Worm (Caenorhabditis elegans) whole organism, L3 larva: ENCODE measurements around the gene tat-4.

Source experiments
- daf-12 ChIP-seq: fragments of 150-350 bp; optimal IDR thresholded peaks from 2 replicates; lab custom pipeline; 2014; ENCODE audit warnings: missing biosample characterization, missing genetic modification reagents, missing genetic modification characterization
- egl-27 ChIP-seq: sonication (generic microtip); optimal IDR thresholded peaks from 4 replicates; lab custom pipeline; 2017; ENCODE audit warnings: missing biosample characterization, missing genetic modification reagents, missing genetic modification characterization
- fkh-10 ChIP-seq: sonication (generic microtip); optimal IDR thresholded peaks from 2 replicates; lab custom pipeline; 2017; ENCODE audit warnings: missing biosample characterization, missing genetic modification reagents, missing genetic modification characterization
- mdl-1 ChIP-seq: fragments of 150-350 bp; optimal IDR thresholded peaks from 2 replicates; lab custom pipeline; 2014; ENCODE audit warnings: missing biosample characterization, missing genetic modification characterization
- nhr-12 ChIP-seq: fragments of 150-350 bp; optimal IDR thresholded peaks from 2 replicates; lab custom pipeline; 2014; ENCODE audit warnings: missing biosample characterization, missing genetic modification characterization
- nhr-43 ChIP-seq: sonication (generic microtip); optimal IDR thresholded peaks from 2 replicates; lab custom pipeline; 2016; ENCODE audit warnings: mild to moderate bottlenecking, missing genetic modification characterization, missing compliant biosample characterization; ENCODE audit not compliant: poor library complexity, severe bottlenecking
- nhr-77 ChIP-seq: fragments of 150-350 bp; optimal IDR thresholded peaks from 2 replicates; lab custom pipeline; 2014; ENCODE audit warnings: missing biosample characterization, missing genetic modification characterization
- pha-4 ChIP-seq: fragments of 150-350 bp; optimal IDR thresholded peaks from 2 replicates; lab custom pipeline; 2014; ENCODE audit warnings: missing biosample characterization, missing genetic modification reagents, missing genetic modification characterization
- pqm-1 ChIP-seq: fragments of 150-350 bp; optimal IDR thresholded peaks from 2 replicates; lab custom pipeline; 2017; ENCODE audit warnings: missing biosample characterization, missing genetic modification characterization, inconsistent platforms
- sea-2 ChIP-seq: fragments of 150-350 bp; sonication (generic microtip); optimal IDR thresholded peaks from 4 replicates; lab custom pipeline; 2014; ENCODE audit warnings: missing biosample characterization, missing genetic modification reagents, missing genetic modification characterization
- unc-62 ChIP-seq: fragments of 150-350 bp; sonication (generic microtip); optimal IDR thresholded peaks from 4 replicates; lab custom pipeline; 2014; ENCODE audit warnings: missing biosample characterization, missing genetic modification reagents, missing genetic modification characterization
- ztf-11 ChIP-seq: fragments of 150-350 bp; optimal IDR thresholded peaks from 2 replicates; lab custom pipeline; 2014; ENCODE audit warnings: missing biosample characterization, missing genetic modification characterization

ce11 chrII:6260684-6261083 lies 16.6 kb upstream of the tat-4 start, which contains the start of gene nmgp-1:
- TF ChIP-seq nhr-12: no peak
- no peak for TF ChIP-seq daf-12
- TF ChIP-seq pha-4 (tag; lab: Kevin White, UChicago): peak; percentile 54
- TF ChIP-seq mdl-1: no peak
- TF ChIP-seq ztf-11 (tag; lab: Kevin White, UChicago): no peak
- no peak for TF ChIP-seq nhr-43 (tag; lab: Kevin White, UChicago)
- TF ChIP-seq pqm-1 (tag; lab: Kevin White, UChicago): no peak
- no peak for TF ChIP-seq sea-2 (GFP tag; lab: Kevin White, UChicago)
- TF ChIP-seq nhr-77: no peak
- TF ChIP-seq unc-62: no peak
- TF ChIP-seq egl-27 (tag; lab: Kevin White, UChicago): no peak
- TF ChIP-seq fkh-10 (GFP tag; lab: Kevin White, UChicago): no peak
